Worm (Caenorhabditis elegans) whole organism, young adult: Measurements from ENCODE around the gene Y54G9A.9.

ENCODE experiments used
- ZK185.1 ChIP-seq: sonication (generic microtip); optimal IDR thresholded peaks from 2 replicates; lab custom pipeline; 2016; ENCODE audit warnings: mild to moderate bottlenecking, missing genetic modification characterization, missing compliant biosample characterization; ENCODE audit not compliant: poor library complexity, severe bottlenecking
- ama-1 ChIP-seq, 3 experiments: fragments of 150-350 bp in 1 of 3; sonication (generic microtip) in 2 of 3; optimal IDR thresholded peaks; 2 replicates each; lab custom pipeline; 2014 to 2018; ENCODE audit warnings: missing biosample characterization in 2 of 3, missing genetic modification characterization in 2 of 3, missing genetic modification reagents in 2 of 3
- efl-1 ChIP-seq: fragments of 150-350 bp; optimal IDR thresholded peaks from 2 replicates; lab custom pipeline; 2014; ENCODE audit warnings: missing biosample characterization, missing genetic modification reagents, missing genetic modification characterization
- mel-28 ChIP-seq: sonication (generic microtip); optimal IDR thresholded peaks from 2 replicates; lab custom pipeline; 2016; ENCODE audit warnings: borderline replicate concordance, mild to moderate bottlenecking, missing genetic modification characterization, missing compliant biosample characterization
- nfya-1 ChIP-seq: sonication (generic microtip); optimal IDR thresholded peaks from 2 replicates; lab custom pipeline; 2017; ENCODE audit warnings: antibody characterized with exemption, missing compliant biosample characterization, missing genetic modification characterization, borderline replicate concordance; ENCODE audit not compliant: insufficient read depth
- nhr-90 ChIP-seq: sonication (generic microtip); optimal IDR thresholded peaks from 2 replicates; lab custom pipeline; 2016; ENCODE audit warnings: missing genotype, mild to moderate bottlenecking, missing genetic modification characterization, missing compliant biosample characterization
- sdz-38 ChIP-seq: sonication (generic microtip); optimal IDR thresholded peaks from 2 replicates; lab custom pipeline; 2016; ENCODE audit warnings: missing genotype, missing genetic modification characterization, missing compliant biosample characterization
- sptf-2 ChIP-seq: fragments of 200-800 bp; sonication (Bioruptor generic); optimal IDR thresholded peaks from 2 replicates; lab custom pipeline; 2018; ENCODE audit warnings: mild to moderate bottlenecking, missing genetic modification characterization, missing compliant biosample characterization
- tbx-9 ChIP-seq: sonication (generic microtip); optimal IDR thresholded peaks from 2 replicates; lab custom pipeline; 2016; ENCODE audit warnings: borderline replicate concordance, missing genetic modification characterization, inconsistent platforms, missing compliant biosample characterization
- unc-130 ChIP-seq: sonication (generic microtip); optimal IDR thresholded peaks from 2 replicates; lab custom pipeline; 2016; ENCODE audit warnings: missing genetic modification reagents, missing genetic modification characterization, missing compliant biosample characterization
- ztf-3 ChIP-seq: fragments of 200-800 bp; sonication (Bioruptor generic); optimal IDR thresholded peaks from 2 replicates; lab custom pipeline; 2018; ENCODE audit warnings: mild to moderate bottlenecking, missing genetic modification characterization, missing compliant biosample characterization

DNA sequence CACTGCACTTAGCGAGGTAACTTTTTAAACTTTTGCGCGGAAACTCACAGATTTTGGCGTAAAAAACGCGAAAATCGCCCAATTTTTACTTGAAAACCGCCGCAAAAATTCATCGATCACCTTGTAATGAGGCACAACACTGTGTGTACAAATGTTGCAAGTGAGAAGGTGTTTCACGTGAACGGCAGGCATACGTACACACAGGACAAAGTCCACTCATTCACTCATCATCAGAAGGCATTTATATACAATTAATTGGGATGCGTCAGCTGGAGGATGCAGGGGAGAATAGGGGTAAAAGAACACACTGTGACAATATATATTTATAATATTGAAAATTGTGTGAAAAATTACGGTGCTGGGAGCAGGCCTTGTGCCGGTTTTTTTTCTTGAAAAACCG is 7.4 kb downstream of the Y54G9A.9 start:
- TF ChIP-seq unc-130 (GFP tag; lab: Kevin White, UChicago) (no peak), sptf-2 (GFP tag; lab: Kevin White, UChicago) (no peak), nhr-90 (tag; lab: Kevin White, UChicago) (no peak), tbx-9 (no peak), efl-1 (GFP tag; lab: Kevin White, UChicago) (no peak), ama-1 (optimal IDR thresholded peaks at IDR 0.05; lab: Kevin White, UChicago) (no peak), ama-1 (GFP tag; optimal IDR thresholded peaks at IDR 0.05; lab: Kevin White, UChicago) (no peak), ZK185.1 (tag; lab: Kevin White, UChicago) (no peak), nfya-1 (tag; lab: Kevin White, UChicago) (no peak), sdz-38 (tag; lab: Kevin White, UChicago) (no peak), ztf-3 (no peak), mel-28 (no peak)
